Fruit fly (Drosophila melanogaster): ENCODE results near the gene CG8087.
A peak's percentile ranks its signal among the peaks of the same experiment; 100 is the strongest.

CG8087 gene

dm6 chr3R:14577803-14578493 is 13.3 kb upstream of the CG8087 start (continued):
- TF ChIP-seq CG17328 (GFP tag; IDR thresholded peaks at IDR 0.05) (no peak), z (GFP tag; IDR thresholded peaks at IDR 0.05) (no peak), CG10209 (GFP tag; optimal IDR thresholded peaks at IDR 0.05) (no peak), hbn (GFP tag; IDR thresholded peaks at IDR 0.05; ENCODE audit: partially characterized antibody) (no peak), Deaf1 (tag; optimal IDR thresholded peaks at IDR 0.05) (no peak), abd-A (tag; optimal IDR thresholded peaks at IDR 0.05) (no peak), stc (GFP tag; IDR thresholded peaks at IDR 0.05) (no peak), Dfd (GFP tag; optimal IDR thresholded peaks at IDR 0.05) (peak in 1 of 2 experiments; percentile 54), PHDP (tag; optimal IDR thresholded peaks at IDR 0.05) (peak; percentile 26), Aef1 (GFP tag; IDR thresholded peaks at IDR 0.05) (no peak), Fer3 (tag; optimal IDR thresholded peaks at IDR 0.05) (no peak), Hr51 (GFP tag; optimal IDR thresholded peaks at IDR 0.05) (peak in 1 of 2 experiments; percentile 61), CG6813 (GFP tag; optimal IDR thresholded peaks at IDR 0.05) (no peak), chinmo (GFP tag; IDR thresholded peaks at IDR 0.05; ENCODE audit: partially characterized antibody) (no peak), Hmr (GFP tag; optimal IDR thresholded peaks at IDR 0.05) (no peak), corto (GFP tag; optimal IDR thresholded peaks at IDR 0.05) (no peak), CG6854 (GFP tag; optimal IDR thresholded peaks at IDR 0.05) (no peak), tll (GFP tag; optimal IDR thresholded peaks at IDR 0.05) (no peak), CG14965 (GFP tag; optimal IDR thresholded peaks at IDR 0.05; ENCODE audit: borderline replicate concordance) (no peak), sens (GFP tag) (peak; percentile 61), gfzf (GFP tag; optimal IDR thresholded peaks at IDR 0.05) (no peak), CG15479 (GFP tag; optimal IDR thresholded peaks at IDR 0.05) (no peak), twi (tag; optimal IDR thresholded peaks at IDR 0.05) (no peak), CG11456 (GFP tag; IDR thresholded peaks at IDR 0.05) (no peak), CG10543 (GFP tag; optimal IDR thresholded peaks at IDR 0.05) (no peak), CG3281 (GFP tag; optimal IDR thresholded peaks at IDR 0.05) (no peak), tna (GFP tag; IDR thresholded peaks at IDR 0.05; ENCODE audit: partially characterized antibody) (no peak), CG7963 (GFP tag; IDR thresholded peaks at IDR 0.05; ENCODE audit: partially characterized antibody) (no peak), C15 (GFP tag; IDR thresholded peaks at IDR 0.05) (no peak), Hand (GFP tag; optimal IDR thresholded peaks at IDR 0.05) (no peak), CG10267 (tag; optimal IDR thresholded peaks at IDR 0.05) (no peak), gsb-n (tag; optimal IDR thresholded peaks at IDR 0.05) (no peak), CG17385 (GFP tag; optimal IDR thresholded peaks at IDR 0.05) (peak; percentile 23), Sry-β (GFP tag; optimal IDR thresholded peaks at IDR 0.05) (no peak), Dll (GFP tag; IDR thresholded peaks at IDR 0.05; ENCODE audit: partially characterized antibody) (no peak), tin (GFP tag; optimal IDR thresholded peaks at IDR 0.05) (no peak), CG43689 (GFP tag; IDR thresholded peaks at IDR 0.05) (no peak), CG30403 (GFP tag; optimal IDR thresholded peaks at IDR 0.05) (peak; percentile 3), pfk (GFP tag; optimal IDR thresholded peaks at IDR 0.05) (no peak), cas (GFP tag; IDR thresholded peaks at IDR 0.05) (no peak), CG6175 (GFP tag; IDR thresholded peaks at IDR 0.05) (no peak), CG3847 (GFP tag; IDR thresholded peaks at IDR 0.05) (0 out of 2 replicates have a peak, but pooled peaks have one; percentile 6), bcd (GFP tag; optimal IDR thresholded peaks at IDR 0.05) (no peak), CG4707 (GFP tag; optimal IDR thresholded peaks at IDR 0.05) (no peak), eyg (GFP tag; optimal IDR thresholded peaks at IDR 0.05) (no peak), HLH4C (GFP tag; IDR thresholded peaks at IDR 0.05; ENCODE audit: partially characterized antibody) (no peak), CG12236 (GFP tag; optimal IDR thresholded peaks at IDR 0.05) (no peak), Lim3 (GFP tag; IDR thresholded peaks at IDR 0.05) (no peak)

Measured in whole organism, embryonic.